Worm (Caenorhabditis elegans) whole organism, L4 larva: Measurements from ENCODE around the gene F22E12.1.

Source experiments
- D1046.2 ChIP-seq: fragments of 200-800 bp; sonication (Bioruptor generic); IDR thresholded peaks from 2 replicates; pipeline ENCODE4 v1.3.6; 2022; ENCODE audit warnings: missing genetic modification characterization, missing compliant biosample characterization
- F10B5.3 ChIP-seq: sonication (generic microtip); optimal IDR thresholded peaks from 2 replicates; lab custom pipeline; 2016; ENCODE audit warnings: mild to moderate bottlenecking, missing genetic modification characterization, missing compliant biosample characterization
- F26F4.8 ChIP-seq: fragments of 200-800 bp; sonication (Bioruptor generic); conservative IDR thresholded peaks from 2 replicates; pipeline ENCODE4 v1.3.6; 2022; ENCODE audit warnings: missing genetic modification characterization, missing compliant biosample characterization
- F44E2.7 ChIP-seq: fragments of 200-800 bp; sonication (Bioruptor generic); IDR thresholded peaks from 2 replicates; pipeline ENCODE4 v2.1.2; 2022; ENCODE audit warnings: missing genetic modification characterization, missing compliant biosample characterization
- F49E8.2 ChIP-seq: sonication (generic microtip); optimal IDR thresholded peaks from 2 replicates; lab custom pipeline; 2016; ENCODE audit warnings: missing compliant biosample characterization, mild to moderate bottlenecking, missing genetic modification characterization, borderline replicate concordance
- R02D3.7 ChIP-seq: fragments of 150-350 bp; sonication (generic microtip); optimal IDR thresholded peaks from 3 replicates; lab custom pipeline; 2014; ENCODE audit warnings: missing biosample characterization, missing genetic modification characterization
- Y105C5A.15 ChIP-seq: fragments of 200-800 bp; sonication (Bioruptor generic); IDR thresholded peaks from 2 replicates; pipeline ENCODE4 v1.3.6; 2022; ENCODE audit warnings: missing genetic modification characterization, missing compliant biosample characterization
- Y5F2A.4 ChIP-seq: fragments of 200-800 bp; sonication (Bioruptor generic); optimal IDR thresholded peaks from 2 replicates; lab custom pipeline; 2018; ENCODE audit warnings: mild to moderate bottlenecking, missing genetic modification characterization, missing compliant biosample characterization
- Y75B8A.6 ChIP-seq: fragments of 200-800 bp; sonication (Bioruptor generic); IDR thresholded peaks from 2 replicates; pipeline ENCODE4 v1.3.6; 2022; ENCODE audit warnings: missing genetic modification reagents, missing genetic modification characterization, missing compliant biosample characterization
- ZK546.5 ChIP-seq, 2 experiments: sonication (generic microtip); optimal IDR thresholded peaks; 2 replicates each; lab custom pipeline; 2017; ENCODE audit warnings: missing biosample characterization in 2 of 2, missing genetic modification characterization in 2 of 2
- aha-1 ChIP-seq: fragments of 150-350 bp; peaks from one replicate; lab custom pipeline; 2014; ENCODE audit warnings: missing biosample characterization, missing genetic modification characterization
- ama-1 ChIP-seq: fragments of 150-350 bp; optimal IDR thresholded peaks from 2 replicates; lab custom pipeline; 2014; ENCODE audit warnings: inconsistent platforms, mixed read lengths
- ceh-20 ChIP-seq: fragments of 200-800 bp; sonication (Bioruptor generic); IDR thresholded peaks from 2 replicates; pipeline ENCODE4 v1.3.6; 2022; ENCODE audit warnings: missing genetic modification reagents, missing genetic modification characterization, missing compliant biosample characterization
- ceh-32 ChIP-seq: sonication (generic microtip); optimal IDR thresholded peaks from 2 replicates; lab custom pipeline; 2016; ENCODE audit warnings: mild to moderate bottlenecking, missing genetic modification characterization, missing compliant biosample characterization; ENCODE audit not compliant: poor library complexity
- ces-1 ChIP-seq: fragments of 150-350 bp; sonication (generic microtip); optimal IDR thresholded peaks from 4 replicates; lab custom pipeline; 2014; ENCODE audit warnings: missing biosample characterization, missing genetic modification reagents, missing genetic modification characterization
- daf-19 ChIP-seq: fragments of 200-800 bp; sonication (Bioruptor generic); conservative IDR thresholded peaks from 2 replicates; pipeline ENCODE4 v1.3.6; 2022; ENCODE audit warnings: missing genetic modification characterization, missing compliant biosample characterization
- daf-8 ChIP-seq: fragments of 200-800 bp; sonication (Bioruptor generic); IDR thresholded peaks from 2 replicates; pipeline ENCODE4 v1.3.6; 2022; ENCODE audit warnings: missing genetic modification characterization, missing compliant biosample characterization
- dmd-9 ChIP-seq: fragments of 200-800 bp; sonication (Bioruptor generic); IDR thresholded peaks from 2 replicates; pipeline ENCODE4 v1.3.6; 2022; ENCODE audit warnings: missing genetic modification reagents, missing genetic modification characterization, missing compliant biosample characterization
- fkh-10 ChIP-seq: fragments of 150-350 bp; optimal IDR thresholded peaks from 2 replicates; lab custom pipeline; 2014; ENCODE audit warnings: missing biosample characterization, missing genetic modification reagents, missing genetic modification characterization
- hif-1 ChIP-seq, 2 experiments: sonication (generic microtip); optimal IDR thresholded peaks; 2 replicates each; lab custom pipeline; 2016 to 2017; ENCODE audit warnings: missing compliant biosample characterization in 2 of 2, missing genetic modification characterization in 2 of 2, missing genetic modification reagents in 2 of 2, missing genotype in 2 of 2, mild to moderate bottlenecking in 1 of 2
- hmg-1.1 ChIP-seq: fragments of 200-800 bp; sonication (Bioruptor generic); IDR thresholded peaks from 2 replicates; pipeline ENCODE4 v1.3.6; 2022; ENCODE audit warnings: missing genetic modification reagents, missing genetic modification characterization, missing compliant biosample characterization
- jun-1 ChIP-seq: fragments of 150-350 bp; optimal IDR thresholded peaks from 2 replicates; lab custom pipeline; 2014; ENCODE audit warnings: missing biosample characterization, missing genetic modification reagents, missing genetic modification characterization
- lin-1 ChIP-seq: fragments of 200-800 bp; sonication (Bioruptor generic); IDR thresholded peaks from 2 replicates; pipeline ENCODE4 v1.3.6; 2022; ENCODE audit warnings: missing genetic modification reagents, missing genetic modification characterization, missing compliant biosample characterization
- lin-13 ChIP-seq: fragments of 150-350 bp; optimal IDR thresholded peaks from 2 replicates; lab custom pipeline; 2014; ENCODE audit warnings: missing biosample characterization, missing genetic modification reagents, missing genetic modification characterization
- lin-38 ChIP-seq: fragments of 200-800 bp; sonication (Bioruptor generic); IDR thresholded peaks from 2 replicates; pipeline ENCODE4 v1.3.6; 2022; ENCODE audit warnings: missing genetic modification reagents, missing genetic modification characterization, missing compliant biosample characterization
- mdt-29 ChIP-seq: fragments of 200-800 bp; sonication (Bioruptor generic); IDR thresholded peaks from 2 replicates; pipeline ENCODE4 v1.3.6; 2022; ENCODE audit warnings: missing genetic modification reagents, missing genetic modification characterization, missing compliant biosample characterization
- mep-1 ChIP-seq: fragments of 150-350 bp; sonication (generic microtip); optimal IDR thresholded peaks from 3 replicates; lab custom pipeline; 2014; ENCODE audit warnings: missing biosample characterization, missing genetic modification characterization
- mxl-2 ChIP-seq: fragments of 200-800 bp; sonication (Bioruptor generic); conservative IDR thresholded peaks from 2 replicates; pipeline ENCODE4 v1.3.6; 2022; ENCODE audit warnings: missing genetic modification reagents, missing genetic modification characterization, missing compliant biosample characterization
- mxl-3 ChIP-seq: fragments of 200-800 bp; sonication (Bioruptor generic); optimal IDR thresholded peaks from 2 replicates; lab custom pipeline; 2018; ENCODE audit warnings: mild to moderate bottlenecking, missing genetic modification characterization, missing compliant biosample characterization
- nhr-10 ChIP-seq: fragments of 150-350 bp; optimal IDR thresholded peaks from 2 replicates; lab custom pipeline; 2014; ENCODE audit warnings: missing biosample characterization, missing genetic modification characterization
- nhr-102 ChIP-seq: sonication (generic microtip); optimal IDR thresholded peaks from 2 replicates; lab custom pipeline; 2016; ENCODE audit warnings: mild to moderate bottlenecking, missing genetic modification characterization, moderate library complexity, missing compliant biosample characterization
- nhr-11 ChIP-seq: fragments of 150-350 bp; optimal IDR thresholded peaks from 2 replicates; lab custom pipeline; 2014; ENCODE audit warnings: missing biosample characterization, missing genetic modification characterization
- nhr-237 ChIP-seq: sonication (generic microtip); optimal IDR thresholded peaks from 2 replicates; lab custom pipeline; 2017; ENCODE audit warnings: missing biosample characterization, missing genetic modification characterization
- nhr-25 ChIP-seq: sonication (generic microtip); optimal IDR thresholded peaks from 2 replicates; lab custom pipeline; 2017; ENCODE audit warnings: missing genetic modification characterization, mild to moderate bottlenecking, missing compliant biosample characterization, antibody characterized with exemption, moderate library complexity, borderline replicate concordance; ENCODE audit not compliant: insufficient read depth
- nhr-41 ChIP-seq: fragments of 200-800 bp; sonication (Bioruptor generic); IDR thresholded peaks from 2 replicates; pipeline ENCODE4 v1.3.6; 2022; ENCODE audit warnings: missing genetic modification reagents, missing genetic modification characterization, missing compliant biosample characterization
- nhr-42 ChIP-seq: fragments of 200-800 bp; sonication (Bioruptor generic); IDR thresholded peaks from 2 replicates; pipeline ENCODE4 v1.3.6; 2022; ENCODE audit warnings: missing genetic modification characterization, missing compliant biosample characterization
- nhr-48 ChIP-seq: sonication (generic microtip); optimal IDR thresholded peaks from 2 replicates; lab custom pipeline; 2016; ENCODE audit warnings: mild to moderate bottlenecking, missing genetic modification characterization, missing compliant biosample characterization
- nhr-76 ChIP-seq: fragments of 150-350 bp; optimal IDR thresholded peaks from 2 replicates; lab custom pipeline; 2014; ENCODE audit warnings: missing biosample characterization, missing genetic modification characterization
- nhr-77 ChIP-seq: fragments of 150-350 bp; optimal IDR thresholded peaks from 2 replicates; lab custom pipeline; 2014; ENCODE audit warnings: missing biosample characterization, missing genetic modification characterization
- pqm-1 ChIP-seq: sonication (generic microtip); optimal IDR thresholded peaks from 2 replicates; lab custom pipeline; 2017; ENCODE audit warnings: missing biosample characterization, missing genetic modification characterization
- saeg-2 ChIP-seq: fragments of 200-800 bp; sonication (Bioruptor generic); IDR thresholded peaks from 2 replicates; pipeline ENCODE4 v1.3.6; 2022; ENCODE audit warnings: missing genetic modification reagents, missing genetic modification characterization, missing compliant biosample characterization
- set-16 ChIP-seq: fragments of 200-800 bp; sonication (Bioruptor generic); IDR thresholded peaks from 2 replicates; pipeline ENCODE4 v1.3.6; 2022; ENCODE audit warnings: missing genetic modification reagents, missing genetic modification characterization, missing compliant biosample characterization
- snpc-4 ChIP-seq: fragments of 150-350 bp; optimal IDR thresholded peaks from 2 replicates; lab custom pipeline; 2014; ENCODE audit warnings: missing biosample characterization, missing genetic modification characterization
- spr-1 ChIP-seq: sonication (generic microtip); optimal IDR thresholded peaks from 2 replicates; lab custom pipeline; 2016; ENCODE audit warnings: mild to moderate bottlenecking, missing genetic modification characterization, missing compliant biosample characterization
- tag-97 ChIP-seq: fragments of 200-800 bp; sonication (Bioruptor generic); IDR thresholded peaks from 2 replicates; pipeline ENCODE4 v1.3.6; 2022; ENCODE audit warnings: missing genetic modification characterization, missing compliant biosample characterization
- tra-1 ChIP-seq: fragments of 200-800 bp; sonication (Bioruptor generic); IDR thresholded peaks from 2 replicates; pipeline ENCODE4 v1.3.6; 2022; ENCODE audit warnings: missing genetic modification reagents, missing genetic modification characterization, missing compliant biosample characterization
- unc-39 ChIP-seq: sonication (generic microtip); optimal IDR thresholded peaks from 2 replicates; lab custom pipeline; 2017; ENCODE audit warnings: missing biosample characterization, missing genetic modification characterization
- unc-62 ChIP-seq, 3 experiments: fragments of 150-350 bp in 1 of 3; sonication (generic microtip); optimal IDR thresholded peaks in 2 of 3; peaks in 1 of 3; 1 replicate in 1 of 3; 2 replicates in 2 of 3; lab custom pipeline; 2014 to 2017; ENCODE audit warnings: missing biosample characterization in 3 of 3, missing genetic modification characterization in 3 of 3, missing genetic modification reagents in 3 of 3, missing genotype in 1 of 3
- zag-1 ChIP-seq: fragments of 150-350 bp; optimal IDR thresholded peaks from 2 replicates; lab custom pipeline; 2014; ENCODE audit warnings: missing biosample characterization, missing genetic modification characterization
- zfp-3 ChIP-seq: fragments of 200-800 bp; sonication (Bioruptor generic); conservative IDR thresholded peaks from 2 replicates; pipeline ENCODE4 v1.3.6; 2022; ENCODE audit warnings: missing genetic modification reagents, missing genetic modification characterization, missing compliant biosample characterization
- ztf-11 ChIP-seq: fragments of 150-350 bp; optimal IDR thresholded peaks from 2 replicates; lab custom pipeline; 2014; ENCODE audit warnings: missing biosample characterization, missing genetic modification characterization
- ztf-7 ChIP-seq: fragments of 150-350 bp; optimal IDR thresholded peaks from 2 replicates; lab custom pipeline; 2014; ENCODE audit warnings: missing biosample characterization, missing genetic modification characterization

F22E12.1 gene

DNA sequence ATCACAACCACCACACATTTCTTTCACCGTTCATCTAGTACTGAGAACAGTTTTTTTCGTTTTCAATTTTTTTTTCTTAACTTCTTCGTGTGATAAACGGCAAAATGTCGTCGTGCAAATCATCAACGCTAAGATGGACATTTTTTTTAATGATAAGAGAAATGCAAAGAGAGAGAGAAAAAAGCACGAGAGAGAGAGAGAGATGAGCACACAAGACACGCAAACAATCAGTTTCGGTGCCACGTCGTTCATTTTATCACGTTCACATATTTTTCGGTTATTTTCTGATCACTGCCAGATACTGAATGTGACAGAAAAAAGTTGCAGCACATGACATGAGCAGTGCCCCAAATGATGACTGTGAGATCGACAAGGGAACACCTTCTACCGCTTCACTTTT, 11.0 kb upstream of the F22E12.1 start, which contains the start of gene egl-9 (continued):
- TF ChIP-seq nhr-25 (tag; lab: Kevin White, UChicago): no peak
- TF ChIP-seq ceh-32 (tag; lab: Kevin White, UChicago): no peak
- no peak for TF ChIP-seq set-16 (GFP tag; lab: Robert Waterston, UW)
- TF ChIP-seq jun-1 (tag; lab: Kevin White, UChicago): no peak
- TF ChIP-seq saeg-2: no peak
- no peak for TF ChIP-seq nhr-11 (tag; lab: Kevin White, UChicago)
- TF ChIP-seq nhr-10 (tag; lab: Kevin White, UChicago): no peak
- no peak for TF ChIP-seq tag-97 (GFP tag; lab: Robert Waterston, UW)
- no peak for TF ChIP-seq F44E2.7 (GFP tag; lab: Robert Waterston, UW)
- TF ChIP-seq ZK546.5 (tag; optimal IDR thresholded peaks at IDR 0.05; lab: Kevin White, UChicago): no peak
- TF ChIP-seq zag-1 (tag; lab: Kevin White, UChicago): no peak
- TF ChIP-seq spr-1 (tag; lab: Kevin White, UChicago): no peak
- TF ChIP-seq snpc-4 (tag; lab: Kevin White, UChicago): no peak
- no peak for TF ChIP-seq unc-39 (tag; lab: Kevin White, UChicago)
- no peak for TF ChIP-seq Y105C5A.15 (GFP tag; lab: Robert Waterston, UW)
- TF ChIP-seq R02D3.7 (tag; lab: Kevin White, UChicago): no peak
- no peak for TF ChIP-seq Y5F2A.4
- TF ChIP-seq pqm-1 (tag; lab: Kevin White, UChicago): peak; percentile 19
- TF ChIP-seq dmd-9 (GFP tag; lab: Robert Waterston, UW): no peak
- peak; percentile 78 to 98 for TF ChIP-seq hif-1 (tag; optimal IDR thresholded peaks at IDR 0.05; lab: Kevin White, UChicago)
- no peak for TF ChIP-seq ces-1 (GFP tag; lab: Kevin White, UChicago)
- no peak for TF ChIP-seq fkh-10 (GFP tag; lab: Kevin White, UChicago)
- TF ChIP-seq daf-8 (GFP tag; lab: Robert Waterston, UW): no peak
- 0 out of 2 replicates have a peak, but pooled peaks have one; percentile 15 for TF ChIP-seq lin-1 (GFP tag; lab: Robert Waterston, UW)
- TF ChIP-seq F49E8.2 (tag; lab: Kevin White, UChicago): no peak
- peak in 1 of 2 experiments; percentile 24 for TF ChIP-seq unc-62 (GFP tag; optimal IDR thresholded peaks at IDR 0.05 in 1 of 2; lab: Kevin White, UChicago)
- TF ChIP-seq unc-62 (tag; optimal IDR thresholded peaks at IDR 0.05; lab: Kevin White, UChicago): no peak
- TF ChIP-seq nhr-48 (tag; lab: Kevin White, UChicago): peak; percentile 53
- peak; percentile 33; the same call in 1 of the 2 replicates for TF ChIP-seq mdt-29 (GFP tag; lab: Robert Waterston, UW)
- TF ChIP-seq mxl-3 (GFP tag; lab: Kevin White, UChicago): peak; percentile 2
- 0 out of 2 replicates have a peak, but pooled peaks have one; percentile 48 for TF ChIP-seq ceh-20 (GFP tag; lab: Robert Waterston, UW)
- TF ChIP-seq mxl-2 (GFP tag; lab: Robert Waterston, UW): no peak
- 0 out of 2 replicates have a peak, but pooled peaks have one; percentile 16 for TF ChIP-seq Y75B8A.6 (GFP tag; lab: Robert Waterston, UW)
- peak; percentile 99 for TF ChIP-seq aha-1 (tag; lab: Kevin White, UChicago)
- TF ChIP-seq hmg-1.1 (GFP tag; lab: Robert Waterston, UW): no peak
- no peak for TF ChIP-seq D1046.2
- peak; percentile 3 for TF ChIP-seq lin-13 (GFP tag; lab: Kevin White, UChicago)
- TF ChIP-seq nhr-42 (GFP tag; lab: Robert Waterston, UW): no peak
- no peak for TF ChIP-seq F26F4.8 (GFP tag; lab: Robert Waterston, UW)
- no peak for TF ChIP-seq F10B5.3 (tag; lab: Kevin White, UChicago)
- TF ChIP-seq ztf-11 (tag; lab: Kevin White, UChicago): no peak
- TF ChIP-seq zfp-3 (GFP tag; lab: Robert Waterston, UW): peak; percentile 56
- TF ChIP-seq daf-19: no peak
- no peak for TF ChIP-seq mep-1 (tag; lab: Kevin White, UChicago)
- TF ChIP-seq nhr-77 (tag; lab: Kevin White, UChicago): peak; percentile 82
- peak; percentile 59 for TF ChIP-seq ama-1
- TF ChIP-seq nhr-41 (GFP tag; lab: Robert Waterston, UW): no peak
- peak; percentile 31; the same call in 1 of the 2 replicates for TF ChIP-seq tra-1
- TF ChIP-seq nhr-237: no peak
- no peak for TF ChIP-seq lin-38 (GFP tag; lab: Robert Waterston, UW)
- TF ChIP-seq nhr-76: no peak
- TF ChIP-seq nhr-102 (tag; lab: Kevin White, UChicago): peak; percentile 7
- no peak for TF ChIP-seq ztf-7 (tag; lab: Kevin White, UChicago)
